Worm (Caenorhabditis elegans): Measurements from ENCODE around the gene F53H4.3.

- TF ChIP-seq nfya-1 (tag; optimal IDR thresholded peaks at IDR 0.05; ENCODE audit: borderline replicate concordance, insufficient read depth) (no peak), unc-62 (GFP tag; optimal IDR thresholded peaks at IDR 0.05) (no peak)
These were observed 37.9 kb downstream of the F53H4.3 start, which contains the start of gene acl-1 for ce11 chrX:15849397-15849935.

All from whole organism, young adult.